Fruit fly (Drosophila melanogaster): Measurements from ENCODE around the gene CG4476.

The CG4476 gene

dm6 chr3L:9211302-9211930, at the start of gene CG4476:
TSS of gene CG4476 (plus strand) at chr3L:9211880.
- TF ChIP-seq CG17801 (GFP tag; optimal IDR thresholded peaks at IDR 0.05; ENCODE audit: partially characterized antibody), result no peak

dm6 chr3L:9182053-9182572, 29.6 kb upstream of the CG4476 start, which contains the start of gene Rdl:
TSS of gene Rdl (minus strand) at chr3L:9182149.
- no peak for TF ChIP-seq CG17801 (GFP tag; optimal IDR thresholded peaks at IDR 0.05; ENCODE audit: partially characterized antibody)

dm6 chr3L:9188622-9189021, 23.1 kb upstream of the CG4476 start:
- TF ChIP-seq CG17801 (GFP tag; optimal IDR thresholded peaks at IDR 0.05; ENCODE audit: partially characterized antibody), result no peak

- TF ChIP-seq CG17801 (GFP tag; optimal IDR thresholded peaks at IDR 0.05; ENCODE audit: partially characterized antibody), result no peak
Observed at dm6 chr3L:9193003-9193402, 18.7 kb upstream of the CG4476 start.

- no peak for TF ChIP-seq CG17801 (GFP tag; optimal IDR thresholded peaks at IDR 0.05; ENCODE audit: partially characterized antibody)
Observed at dm6 chr3L:9208704-9209405, 2.8 kb upstream of the CG4476 start, which contains the start of gene Slc45-1. TSS of gene Slc45-1 (minus strand) at chr3L:9208853.

- TF ChIP-seq CG17801 (GFP tag; optimal IDR thresholded peaks at IDR 0.05; ENCODE audit: partially characterized antibody), result no peak
Observed at dm6 chr3L:9209665-9210064, 2.0 kb upstream of the CG4476 start.

dm6 chr3L:9236548-9236947, 24.9 kb downstream of the CG4476 start, which contains the start of gene CG4483:
TSS of gene CG4483 (minus strand) at chr3L:9236648.
- no peak for TF ChIP-seq CG17801 (GFP tag; optimal IDR thresholded peaks at IDR 0.05; ENCODE audit: partially characterized antibody)

- TF ChIP-seq CG17801 (GFP tag; optimal IDR thresholded peaks at IDR 0.05; ENCODE audit: partially characterized antibody), result no peak
Observed at dm6 chr3L:9249925-9250324, 38.2 kb downstream of the CG4476 start, which contains the start of gene CG4477. TSS of gene CG4477 (plus strand) at chr3L:9250225.

dm6 chr3L:9251678-9252077, 40.0 kb downstream of the CG4476 start, which contains the start of gene GluRIB:
TSS of gene GluRIB (plus strand) at chr3L:9251978.
- TF ChIP-seq CG17801 (GFP tag; optimal IDR thresholded peaks at IDR 0.05; ENCODE audit: partially characterized antibody), result no peak

dm6 chr3L:9255172-9255571, 43.5 kb downstream of the CG4476 start:
- no peak for TF ChIP-seq CG17801 (GFP tag; optimal IDR thresholded peaks at IDR 0.05; ENCODE audit: partially characterized antibody)

dm6 chr3L:9262268-9262667, 50.6 kb downstream of the CG4476 start:
- TF ChIP-seq CG17801 (GFP tag; optimal IDR thresholded peaks at IDR 0.05; ENCODE audit: partially characterized antibody), result no peak
